Fruit fly (Drosophila melanogaster) S2 (cell line): ENCODE results near the gene defl.
A peak's percentile ranks its signal among the peaks of the same experiment; 100 is the strongest.

Source experiments
- CG8478 ChIP-seq: fragments of >200 bp; optimal IDR thresholded peaks from 2 replicates; lab custom pipeline; 2018
- CTCF ChIP-seq, 2 experiments: fragments of >200 bp; optimal IDR thresholded peaks; 2 replicates each; lab custom pipeline; 2018

DNA sequence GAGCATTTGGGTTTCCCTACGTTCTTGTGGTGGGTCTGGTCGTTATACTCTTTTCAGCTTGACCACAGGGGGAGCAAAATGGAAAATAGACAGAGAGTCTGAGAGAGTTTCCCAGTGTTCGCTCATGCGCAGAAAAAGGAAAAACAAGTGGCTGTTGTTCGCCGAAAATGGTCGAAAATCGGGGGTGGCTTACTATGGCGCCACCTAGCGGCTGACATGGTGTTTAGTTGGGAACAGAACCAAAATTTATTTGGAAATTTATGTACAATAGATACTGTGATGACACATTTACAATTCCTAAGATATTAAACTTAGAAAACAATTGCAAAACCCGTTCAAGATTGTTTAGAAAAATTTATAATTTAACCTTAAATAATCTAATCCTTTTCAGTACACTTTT is 28.4 kb downstream of the defl start:
- TF ChIP-seq CG8478 (lab: Kevin White, UChicago) (no peak), CTCF (optimal IDR thresholded peaks at IDR 0.05; lab: Kevin White, UChicago) (peak; percentile 89 to 90)
